Worm (Caenorhabditis elegans) whole organism, L4 larva: ENCODE data around the gene twk-12.
A peak's percentile ranks its signal among the peaks of the same experiment; 100 is the strongest.

Source experiments
- D1046.2 ChIP-seq: fragments of 200-800 bp; sonication (Bioruptor generic); IDR thresholded peaks from 2 replicates; pipeline ENCODE4 v1.3.6; 2022; ENCODE audit warnings: missing genetic modification characterization, missing compliant biosample characterization
- F37D6.2 ChIP-seq: sonication (generic microtip); optimal IDR thresholded peaks from 2 replicates; lab custom pipeline; 2016; ENCODE audit warnings: mild to moderate bottlenecking, missing genetic modification characterization, missing compliant biosample characterization
- R02D3.7 ChIP-seq: fragments of 150-350 bp; sonication (generic microtip); optimal IDR thresholded peaks from 3 replicates; lab custom pipeline; 2014; ENCODE audit warnings: missing biosample characterization, missing genetic modification characterization
- Y48G9A.11 ChIP-seq: fragments of 200-800 bp; sonication (Bioruptor generic); IDR thresholded peaks from 2 replicates; pipeline ENCODE4 v1.3.6; 2022; ENCODE audit warnings: missing genetic modification reagents, missing genetic modification characterization, missing compliant biosample characterization
- Y75B8A.6 ChIP-seq: fragments of 200-800 bp; sonication (Bioruptor generic); IDR thresholded peaks from 2 replicates; pipeline ENCODE4 v1.3.6; 2022; ENCODE audit warnings: missing genetic modification reagents, missing genetic modification characterization, missing compliant biosample characterization
- ZK546.5 ChIP-seq, 2 experiments: sonication (generic microtip); optimal IDR thresholded peaks; 2 replicates each; lab custom pipeline; 2017; ENCODE audit warnings: missing biosample characterization in 2 of 2, missing genetic modification characterization in 2 of 2
- aha-1 ChIP-seq: fragments of 150-350 bp; peaks from one replicate; lab custom pipeline; 2014; ENCODE audit warnings: missing biosample characterization, missing genetic modification characterization
- ama-1 ChIP-seq: fragments of 150-350 bp; optimal IDR thresholded peaks from 2 replicates; lab custom pipeline; 2014; ENCODE audit warnings: inconsistent platforms, mixed read lengths
- attf-4 ChIP-seq: sonication (generic microtip); optimal IDR thresholded peaks from 3 replicates; lab custom pipeline; 2017; ENCODE audit warnings: missing biosample characterization, missing genetic modification characterization
- ceh-28 ChIP-seq: fragments of 150-350 bp; optimal IDR thresholded peaks from 2 replicates; lab custom pipeline; 2014; ENCODE audit warnings: missing biosample characterization, missing genetic modification reagents, missing genetic modification characterization
- ceh-82 ChIP-seq: sonication (generic microtip); optimal IDR thresholded peaks from 2 replicates; lab custom pipeline; 2017; ENCODE audit warnings: missing biosample characterization, missing genetic modification characterization
- ces-1 ChIP-seq: fragments of 150-350 bp; sonication (generic microtip); optimal IDR thresholded peaks from 4 replicates; lab custom pipeline; 2014; ENCODE audit warnings: missing biosample characterization, missing genetic modification reagents, missing genetic modification characterization
- daf-8 ChIP-seq: fragments of 200-800 bp; sonication (Bioruptor generic); IDR thresholded peaks from 2 replicates; pipeline ENCODE4 v1.3.6; 2022; ENCODE audit warnings: missing genetic modification characterization, missing compliant biosample characterization
- dmd-6 ChIP-seq: fragments of 200-800 bp; sonication (Bioruptor generic); IDR thresholded peaks from 2 replicates; pipeline ENCODE4 v1.3.6; 2022; ENCODE audit warnings: missing genetic modification reagents, missing genetic modification characterization, missing compliant biosample characterization
- dmd-9 ChIP-seq: fragments of 200-800 bp; sonication (Bioruptor generic); IDR thresholded peaks from 2 replicates; pipeline ENCODE4 v1.3.6; 2022; ENCODE audit warnings: missing genetic modification reagents, missing genetic modification characterization, missing compliant biosample characterization
- egl-43 ChIP-seq: fragments of 200-800 bp; sonication (Bioruptor generic); IDR thresholded peaks from 2 replicates; pipeline ENCODE4 v1.3.6; 2022; ENCODE audit warnings: missing genetic modification reagents, missing genetic modification characterization, missing compliant biosample characterization
- gei-8 ChIP-seq: fragments of 200-800 bp; sonication (Bioruptor generic); optimal IDR thresholded peaks from 2 replicates; lab custom pipeline; 2018; ENCODE audit warnings: mild to moderate bottlenecking, missing genetic modification characterization, missing compliant biosample characterization
- hif-1 ChIP-seq, 2 experiments: sonication (generic microtip); optimal IDR thresholded peaks; 2 replicates each; lab custom pipeline; 2016 to 2017; ENCODE audit warnings: missing compliant biosample characterization in 2 of 2, missing genetic modification characterization in 2 of 2, missing genetic modification reagents in 2 of 2, missing genotype in 2 of 2, mild to moderate bottlenecking in 1 of 2
- hlh-11 ChIP-seq: fragments of 200-800 bp; sonication (Bioruptor generic); optimal IDR thresholded peaks from 2 replicates; lab custom pipeline; 2018; ENCODE audit warnings: mild to moderate bottlenecking, missing genetic modification characterization, missing compliant biosample characterization
- hlh-30 ChIP-seq: sonication (generic microtip); optimal IDR thresholded peaks from 2 replicates; lab custom pipeline; 2017; ENCODE audit warnings: antibody characterized with exemption, mild to moderate bottlenecking, missing genetic modification characterization, missing compliant biosample characterization; ENCODE audit not compliant: insufficient read depth
- hmg-1.1 ChIP-seq: fragments of 200-800 bp; sonication (Bioruptor generic); IDR thresholded peaks from 2 replicates; pipeline ENCODE4 v1.3.6; 2022; ENCODE audit warnings: missing genetic modification reagents, missing genetic modification characterization, missing compliant biosample characterization
- jun-1 ChIP-seq: fragments of 150-350 bp; optimal IDR thresholded peaks from 2 replicates; lab custom pipeline; 2014; ENCODE audit warnings: missing biosample characterization, missing genetic modification reagents, missing genetic modification characterization
- lin-29 ChIP-seq: fragments of 200-800 bp; sonication (Bioruptor generic); IDR thresholded peaks from 2 replicates; pipeline ENCODE4 v1.3.6; 2022; ENCODE audit warnings: missing genetic modification reagents, missing genetic modification characterization, missing compliant biosample characterization
- lir-3 ChIP-seq: sonication (generic microtip); optimal IDR thresholded peaks from 2 replicates; lab custom pipeline; 2016; ENCODE audit warnings: mild to moderate bottlenecking, missing genetic modification characterization, missing compliant biosample characterization
- madf-9 ChIP-seq: fragments of 200-800 bp; sonication (Bioruptor generic); conservative IDR thresholded peaks from 2 replicates; pipeline ENCODE4 v1.3.6; 2022; ENCODE audit warnings: missing genetic modification reagents, missing genetic modification characterization, missing compliant biosample characterization
- mdl-1 ChIP-seq, 2 experiments: fragments of 150-350 bp in 1 of 2; sonication (generic microtip) in 1 of 2; optimal IDR thresholded peaks; 2 replicates each; lab custom pipeline; 2014 to 2017; ENCODE audit warnings: missing biosample characterization in 2 of 2, missing genetic modification characterization in 2 of 2
- nhr-10 ChIP-seq: fragments of 150-350 bp; optimal IDR thresholded peaks from 2 replicates; lab custom pipeline; 2014; ENCODE audit warnings: missing biosample characterization, missing genetic modification characterization
- nhr-102 ChIP-seq: sonication (generic microtip); optimal IDR thresholded peaks from 2 replicates; lab custom pipeline; 2016; ENCODE audit warnings: mild to moderate bottlenecking, missing genetic modification characterization, moderate library complexity, missing compliant biosample characterization
- nhr-111 ChIP-seq: fragments of 200-800 bp; sonication (Bioruptor generic); optimal IDR thresholded peaks from 2 replicates; lab custom pipeline; 2018; ENCODE audit warnings: mild to moderate bottlenecking, missing genetic modification characterization, missing compliant biosample characterization
- nhr-25 ChIP-seq: sonication (generic microtip); optimal IDR thresholded peaks from 2 replicates; lab custom pipeline; 2017; ENCODE audit warnings: missing genetic modification characterization, mild to moderate bottlenecking, missing compliant biosample characterization, antibody characterized with exemption, moderate library complexity, borderline replicate concordance; ENCODE audit not compliant: insufficient read depth
- nhr-48 ChIP-seq: sonication (generic microtip); optimal IDR thresholded peaks from 2 replicates; lab custom pipeline; 2016; ENCODE audit warnings: mild to moderate bottlenecking, missing genetic modification characterization, missing compliant biosample characterization
- nhr-6 ChIP-seq: fragments of 150-350 bp; optimal IDR thresholded peaks from 2 replicates; lab custom pipeline; 2014; ENCODE audit warnings: missing biosample characterization, missing genetic modification characterization
- nhr-76 ChIP-seq: fragments of 150-350 bp; optimal IDR thresholded peaks from 2 replicates; lab custom pipeline; 2014; ENCODE audit warnings: missing biosample characterization, missing genetic modification characterization
- pha-4 ChIP-seq, 2 experiments: fragments of 150-350 bp in 1 of 2; fragments of 200-800 bp in 1 of 2; sonication (Bioruptor generic) in 1 of 2; IDR thresholded peaks in 1 of 2; optimal IDR thresholded peaks in 1 of 2; 2 replicates each; pipeline versions ENCODE4 v1.3.6 to Lab custom; 2014 to 2022; ENCODE audit warnings: missing genetic modification characterization in 2 of 2, missing genetic modification reagents in 2 of 2, missing biosample characterization in 1 of 2, missing compliant biosample characterization in 1 of 2
- pqm-1 ChIP-seq: sonication (generic microtip); optimal IDR thresholded peaks from 2 replicates; lab custom pipeline; 2017; ENCODE audit warnings: missing biosample characterization, missing genetic modification characterization
- rbr-2 ChIP-seq: sonication (generic microtip); optimal IDR thresholded peaks from 2 replicates; lab custom pipeline; 2016; ENCODE audit warnings: missing genotype, missing genetic modification characterization, missing compliant biosample characterization
- saeg-2 ChIP-seq: fragments of 200-800 bp; sonication (Bioruptor generic); IDR thresholded peaks from 2 replicates; pipeline ENCODE4 v1.3.6; 2022; ENCODE audit warnings: missing genetic modification reagents, missing genetic modification characterization, missing compliant biosample characterization
- snpc-4 ChIP-seq: fragments of 150-350 bp; optimal IDR thresholded peaks from 2 replicates; lab custom pipeline; 2014; ENCODE audit warnings: missing biosample characterization, missing genetic modification characterization
- spr-1 ChIP-seq: sonication (generic microtip); optimal IDR thresholded peaks from 2 replicates; lab custom pipeline; 2016; ENCODE audit warnings: mild to moderate bottlenecking, missing genetic modification characterization, missing compliant biosample characterization
- spr-3 ChIP-seq: fragments of 200-800 bp; sonication (Bioruptor generic); optimal IDR thresholded peaks from 2 replicates; lab custom pipeline; 2018; ENCODE audit warnings: mild to moderate bottlenecking, missing genetic modification characterization, missing compliant biosample characterization
- tra-1 ChIP-seq: fragments of 200-800 bp; sonication (Bioruptor generic); IDR thresholded peaks from 2 replicates; pipeline ENCODE4 v1.3.6; 2022; ENCODE audit warnings: missing genetic modification reagents, missing genetic modification characterization, missing compliant biosample characterization
- unc-130 ChIP-seq: sonication (generic microtip); optimal IDR thresholded peaks from 2 replicates; lab custom pipeline; 2016; ENCODE audit warnings: missing genetic modification reagents, missing genetic modification characterization, missing compliant biosample characterization
- unc-39 ChIP-seq: sonication (generic microtip); optimal IDR thresholded peaks from 2 replicates; lab custom pipeline; 2017; ENCODE audit warnings: missing biosample characterization, missing genetic modification characterization
- vab-7 ChIP-seq: fragments of 200-800 bp; sonication (Bioruptor generic); IDR thresholded peaks from 2 replicates; pipeline ENCODE4 v1.3.6; 2022; ENCODE audit warnings: missing genetic modification reagents, missing genetic modification characterization, missing compliant biosample characterization
- zag-1 ChIP-seq: fragments of 150-350 bp; optimal IDR thresholded peaks from 2 replicates; lab custom pipeline; 2014; ENCODE audit warnings: missing biosample characterization, missing genetic modification characterization
- zfp-3 ChIP-seq: fragments of 200-800 bp; sonication (Bioruptor generic); conservative IDR thresholded peaks from 2 replicates; pipeline ENCODE4 v1.3.6; 2022; ENCODE audit warnings: missing genetic modification reagents, missing genetic modification characterization, missing compliant biosample characterization
- zip-2 ChIP-seq: fragments of 150-350 bp; optimal IDR thresholded peaks from 2 replicates; lab custom pipeline; 2014; ENCODE audit warnings: missing biosample characterization, missing genetic modification characterization
- ztf-11 ChIP-seq: fragments of 150-350 bp; optimal IDR thresholded peaks from 2 replicates; lab custom pipeline; 2014; ENCODE audit warnings: missing biosample characterization, missing genetic modification characterization
- ztf-7 ChIP-seq: fragments of 150-350 bp; optimal IDR thresholded peaks from 2 replicates; lab custom pipeline; 2014; ENCODE audit warnings: missing biosample characterization, missing genetic modification characterization

Gene twk-12

DNA sequence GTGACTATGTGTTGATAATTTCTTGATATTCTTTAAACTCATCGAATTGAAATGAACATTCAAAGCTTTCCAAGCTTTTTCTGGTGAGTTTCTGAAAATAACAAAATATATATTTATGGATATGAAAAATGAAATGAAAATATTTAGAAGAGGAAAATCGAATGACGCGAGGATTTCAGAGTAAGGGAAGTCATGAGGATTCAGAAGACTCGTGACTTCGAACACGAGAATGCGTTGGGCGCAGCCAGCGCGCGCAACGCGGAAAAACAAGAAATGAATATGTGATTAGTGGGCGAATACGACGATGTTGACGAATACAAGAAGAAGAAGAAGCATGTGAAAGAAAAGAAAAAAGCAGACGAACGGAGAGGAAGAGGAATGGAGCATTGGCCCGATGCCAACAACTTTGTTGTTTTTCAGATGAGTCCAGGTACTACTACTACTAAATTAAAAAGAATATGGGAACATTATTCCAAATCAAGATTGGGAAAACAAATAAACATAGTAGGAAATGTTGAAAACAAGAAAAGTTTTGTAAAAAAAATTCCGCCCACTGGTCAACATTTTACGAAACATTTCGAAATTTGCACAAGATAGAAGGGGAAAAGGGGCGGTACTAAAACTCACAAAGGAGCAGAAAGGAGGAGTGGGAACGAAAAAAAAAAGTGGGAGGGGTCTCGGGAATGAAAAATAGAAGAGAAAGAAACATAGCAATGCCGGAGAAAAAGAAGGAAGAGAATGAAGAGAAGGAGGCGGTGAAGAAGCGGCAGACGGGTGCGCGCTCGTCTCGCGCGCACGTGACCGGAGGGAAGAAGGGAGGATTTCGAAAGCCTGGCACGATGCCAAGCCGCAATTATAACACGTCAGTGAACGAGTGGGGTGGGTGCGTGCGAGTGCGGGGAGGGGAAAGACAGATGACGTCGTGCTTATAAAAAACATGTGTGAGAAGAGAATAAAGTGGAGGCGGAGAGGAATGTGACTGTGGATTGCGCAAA is 48.1 kb downstream of the twk-12 start (continued):
- TF ChIP-seq hif-1 (tag; optimal IDR thresholded peaks at IDR 0.05; lab: Kevin White, UChicago) = peak in 1 of 2 experiments; percentile 96
- peak; percentile 97 for TF ChIP-seq egl-43 (GFP tag; lab: Robert Waterston, UW)
- peak; percentile 98 for TF ChIP-seq hlh-30
- no peak for TF ChIP-seq Y48G9A.11
- TF ChIP-seq ceh-82 (tag; lab: Kevin White, UChicago) = no peak
- TF ChIP-seq rbr-2 = peak; percentile 79
- TF ChIP-seq aha-1 (tag; lab: Kevin White, UChicago) = peak; percentile 100
- peak; percentile 62 for TF ChIP-seq spr-3 (GFP tag; lab: Kevin White, UChicago)
- no peak for TF ChIP-seq R02D3.7
- 0 out of 2 replicates have a peak, but pooled peaks have one; percentile 67 for TF ChIP-seq D1046.2 (GFP tag; lab: Robert Waterston, UW)
- TF ChIP-seq nhr-102 = peak; percentile 56
- TF ChIP-seq spr-1 = peak; percentile 29
- peak; percentile 31 for TF ChIP-seq jun-1 (tag; lab: Kevin White, UChicago)
- TF ChIP-seq daf-8 (GFP tag; lab: Robert Waterston, UW) = no peak
- TF ChIP-seq dmd-6 = peak; percentile 98
- TF ChIP-seq snpc-4 (tag; lab: Kevin White, UChicago) = peak; percentile 65
- TF ChIP-seq nhr-48 = peak; percentile 96
- TF ChIP-seq zip-2 (tag; lab: Kevin White, UChicago) = peak; percentile 47
- TF ChIP-seq zag-1 = peak; percentile 15
- TF ChIP-seq mdl-1 (tag; optimal IDR thresholded peaks at IDR 0.05; lab: Kevin White, UChicago) = peak; percentile 97 to 98
- TF ChIP-seq pha-4 (GFP tag; IDR thresholded peaks at IDR 0.05; lab: Robert Waterston, UW) = peak; percentile 92
- TF ChIP-seq pha-4 (tag; optimal IDR thresholded peaks at IDR 0.05; lab: Kevin White, UChicago) = no peak
- peak; percentile 90 for TF ChIP-seq vab-7 (GFP tag; lab: Robert Waterston, UW)
- no peak for TF ChIP-seq nhr-111
- no peak for TF ChIP-seq ZK546.5 (tag; optimal IDR thresholded peaks at IDR 0.05; lab: Kevin White, UChicago)
- no peak for TF ChIP-seq ces-1 (GFP tag; lab: Kevin White, UChicago)
- peak; percentile 87 for TF ChIP-seq gei-8 (GFP tag; lab: Kevin White, UChicago)
- TF ChIP-seq zfp-3 (GFP tag; lab: Robert Waterston, UW) = peak; percentile 66; the same call in 1 of the 2 replicates
- peak; percentile 87 for TF ChIP-seq lin-29 (GFP tag; lab: Robert Waterston, UW)
- no peak for TF ChIP-seq ama-1 (lab: Kevin White, UChicago)
- peak; percentile 59 for TF ChIP-seq nhr-25
- peak; percentile 95 for TF ChIP-seq tra-1 (GFP tag; lab: Robert Waterston, UW)
- peak; percentile 92 for TF ChIP-seq saeg-2 (GFP tag; lab: Robert Waterston, UW)
- no peak for TF ChIP-seq ceh-28 (tag; lab: Kevin White, UChicago)
- no peak for TF ChIP-seq nhr-6 (tag; lab: Kevin White, UChicago)
- no peak for TF ChIP-seq attf-4 (tag; lab: Kevin White, UChicago)
- peak; percentile 73; the same call in 1 of the 2 replicates for TF ChIP-seq dmd-9 (GFP tag; lab: Robert Waterston, UW)
- no peak for TF ChIP-seq unc-130 (GFP tag; lab: Kevin White, UChicago)
- TF ChIP-seq nhr-10 = peak; percentile 27
- TF ChIP-seq hmg-1.1 (GFP tag; lab: Robert Waterston, UW) = peak; percentile 94
- TF ChIP-seq F37D6.2 = peak; percentile 78
- TF ChIP-seq unc-39 (tag; lab: Kevin White, UChicago) = no peak
- TF ChIP-seq ztf-11 = no peak
- TF ChIP-seq hlh-11 (tag; lab: Kevin White, UChicago) = peak; percentile 99
- TF ChIP-seq madf-9 = peak; percentile 89
- no peak for TF ChIP-seq lir-3 (tag; lab: Kevin White, UChicago)
- TF ChIP-seq pqm-1 (tag; lab: Kevin White, UChicago) = no peak
- no peak for TF ChIP-seq nhr-76
- TF ChIP-seq ztf-7 (tag; lab: Kevin White, UChicago) = no peak
- no peak for TF ChIP-seq Y75B8A.6 (GFP tag; lab: Robert Waterston, UW)
